Worm (Caenorhabditis elegans) whole organism, L1 larva: ENCODE data around the gene gpa-6.

Source experiments
- C04F5.9 ChIP-seq: sonication (generic microtip); optimal IDR thresholded peaks from 2 replicates; lab custom pipeline; 2016; ENCODE audit warnings: missing genetic modification characterization, missing compliant biosample characterization
- C16A3.4 ChIP-seq: fragments of 150-350 bp; optimal IDR thresholded peaks from 2 replicates; lab custom pipeline; 2014; ENCODE audit warnings: missing biosample characterization, missing genetic modification characterization
- C34B4.2 ChIP-seq: sonication (generic microtip); optimal IDR thresholded peaks from 2 replicates; lab custom pipeline; 2017; ENCODE audit warnings: mild to moderate bottlenecking, missing genetic modification characterization, missing compliant biosample characterization
- F16B12.6 ChIP-seq: fragments of 150-350 bp; optimal IDR thresholded peaks from 2 replicates; lab custom pipeline; 2014; ENCODE audit warnings: missing biosample characterization, missing genetic modification characterization
- alr-1 ChIP-seq: fragments of 200-800 bp; sonication (Bioruptor generic); optimal IDR thresholded peaks from 2 replicates; lab custom pipeline; 2018; ENCODE audit warnings: borderline replicate concordance, mild to moderate bottlenecking, missing genetic modification characterization, missing compliant biosample characterization
- aly-2 ChIP-seq: fragments of 150-350 bp; optimal IDR thresholded peaks from 2 replicates; lab custom pipeline; 2014; ENCODE audit warnings: missing biosample characterization, missing genetic modification characterization
- ama-1 ChIP-seq: fragments of 150-350 bp; optimal IDR thresholded peaks from 2 replicates; lab custom pipeline; 2014
- blmp-1 ChIP-seq: fragments of 150-350 bp; optimal IDR thresholded peaks from 2 replicates; lab custom pipeline; 2014; ENCODE audit warnings: missing biosample characterization, missing genetic modification characterization
- ceh-88 ChIP-seq: fragments of 200-800 bp; sonication (Bioruptor generic); IDR thresholded peaks from 2 replicates; pipeline ENCODE4 v1.3.6; 2022; ENCODE audit warnings: missing genetic modification characterization, missing compliant biosample characterization
- ceh-90 ChIP-seq: sonication (generic microtip); optimal IDR thresholded peaks from 2 replicates; lab custom pipeline; 2016; ENCODE audit warnings: missing genetic modification characterization, missing compliant biosample characterization
- ces-1 ChIP-seq: fragments of 150-350 bp; optimal IDR thresholded peaks from 2 replicates; lab custom pipeline; 2014; ENCODE audit warnings: missing biosample characterization, missing genetic modification reagents, missing genetic modification characterization
- dpl-1 ChIP-seq, 3 experiments: fragments of 150-350 bp in 2 of 3; sonication (generic microtip) in 1 of 3; optimal IDR thresholded peaks; 2 replicates each; lab custom pipeline; 2014 to 2017; ENCODE audit warnings: missing biosample characterization in 3 of 3, missing genetic modification characterization in 3 of 3, missing genetic modification reagents in 3 of 3
- dsc-1 ChIP-seq: sonication (generic microtip); optimal IDR thresholded peaks from 2 replicates; lab custom pipeline; 2016; ENCODE audit warnings: mild to moderate bottlenecking, missing genetic modification characterization, missing compliant biosample characterization
- efl-1 ChIP-seq, 4 experiments: fragments of 150-350 bp; optimal IDR thresholded peaks in 3 of 4; peaks in 1 of 4; 1 replicate in 1 of 4; 2 replicates in 3 of 4; lab custom pipeline; 2014; ENCODE audit warnings: missing biosample characterization in 2 of 4, missing genetic modification characterization in 2 of 4, missing genetic modification reagents in 2 of 4
- egl-13 ChIP-seq: sonication (generic microtip); optimal IDR thresholded peaks from 2 replicates; lab custom pipeline; 2016; ENCODE audit warnings: missing genotype, missing genetic modification reagents, missing genetic modification characterization, missing compliant biosample characterization
- elt-2 ChIP-seq: sonication (generic microtip); optimal IDR thresholded peaks from 2 replicates; lab custom pipeline; 2016; ENCODE audit warnings: missing genetic modification characterization, mild to moderate bottlenecking, inconsistent platforms, missing compliant biosample characterization, missing genetic modification reagents
- elt-3 ChIP-seq, 6 experiments: fragments of 150-350 bp in 1 of 6; sonication (generic microtip); optimal IDR thresholded peaks; 2 replicates each; lab custom pipeline; 2017 to 2018; ENCODE audit warnings: missing biosample characterization in 6 of 6, missing genetic modification characterization in 6 of 6, inconsistent platforms in 1 of 6
- fkh-10 ChIP-seq: sonication (generic microtip); optimal IDR thresholded peaks from 2 replicates; lab custom pipeline; 2017; ENCODE audit warnings: missing biosample characterization, missing genetic modification reagents, missing genetic modification characterization
- fkh-4 ChIP-seq: sonication (generic microtip); optimal IDR thresholded peaks from 2 replicates; lab custom pipeline; 2016; ENCODE audit warnings: missing compliant biosample characterization, missing genetic modification characterization, borderline replicate concordance
- fkh-8 ChIP-seq: sonication (generic microtip); optimal IDR thresholded peaks from 2 replicates; lab custom pipeline; 2016; ENCODE audit warnings: mild to moderate bottlenecking, missing genetic modification characterization, missing compliant biosample characterization
- hpl-2 ChIP-seq: fragments of 150-350 bp; optimal IDR thresholded peaks from 2 replicates; lab custom pipeline; 2014; ENCODE audit warnings: missing biosample characterization, missing genetic modification reagents, missing genetic modification characterization
- irx-1 ChIP-seq: sonication (generic microtip); optimal IDR thresholded peaks from 2 replicates; lab custom pipeline; 2016; ENCODE audit warnings: missing genetic modification characterization, missing compliant biosample characterization
- jun-1 ChIP-seq: fragments of 150-350 bp; optimal IDR thresholded peaks from 2 replicates; lab custom pipeline; 2014; ENCODE audit warnings: missing biosample characterization, missing genetic modification reagents, missing genetic modification characterization
- lir-3 ChIP-seq: sonication (generic microtip); optimal IDR thresholded peaks from 2 replicates; lab custom pipeline; 2016; ENCODE audit warnings: mild to moderate bottlenecking, missing genetic modification characterization, moderate library complexity, missing compliant biosample characterization; ENCODE audit not compliant: poor library complexity
- lsy-2 ChIP-seq, 2 experiments: fragments of 150-350 bp; optimal IDR thresholded peaks; 2 replicates each; lab custom pipeline; 2014; ENCODE audit warnings: missing biosample characterization in 2 of 2, missing genetic modification characterization in 2 of 2
- mab-9 ChIP-seq: fragments of 200-800 bp; sonication (Bioruptor generic); IDR thresholded peaks from 2 replicates; pipeline ENCODE4 v1.3.6; 2022; ENCODE audit warnings: missing genetic modification reagents, missing genetic modification characterization, missing compliant biosample characterization
- mep-1 ChIP-seq: fragments of 150-350 bp; optimal IDR thresholded peaks from 2 replicates; lab custom pipeline; 2014; ENCODE audit warnings: missing biosample characterization, missing genetic modification characterization
- nhr-20 ChIP-seq: sonication (generic microtip); optimal IDR thresholded peaks from 2 replicates; lab custom pipeline; 2016; ENCODE audit warnings: mild to moderate bottlenecking, missing genetic modification characterization, missing compliant biosample characterization
- nhr-28 ChIP-seq: fragments of 150-350 bp; optimal IDR thresholded peaks from 2 replicates; lab custom pipeline; 2014; ENCODE audit warnings: missing biosample characterization, missing genetic modification characterization
- nhr-47 ChIP-seq: sonication (generic microtip); optimal IDR thresholded peaks from 2 replicates; lab custom pipeline; 2016; ENCODE audit warnings: mild to moderate bottlenecking, missing genetic modification characterization, moderate library complexity, missing compliant biosample characterization
- nhr-71 ChIP-seq: sonication (generic microtip); optimal IDR thresholded peaks from 2 replicates; lab custom pipeline; 2016; ENCODE audit warnings: mild to moderate bottlenecking, missing genetic modification characterization, moderate library complexity, missing compliant biosample characterization
- nhr-77 ChIP-seq: fragments of 150-350 bp; optimal IDR thresholded peaks from 2 replicates; lab custom pipeline; 2014; ENCODE audit warnings: missing biosample characterization, missing genetic modification characterization
- nhr-85 ChIP-seq: sonication (generic microtip); peaks from one replicate; lab custom pipeline; 2016; ENCODE audit warnings: missing genetic modification characterization, inconsistent platforms, missing compliant biosample characterization
- nhr-90 ChIP-seq: sonication (generic microtip); optimal IDR thresholded peaks from 2 replicates; lab custom pipeline; 2016; ENCODE audit warnings: mild to moderate bottlenecking, missing genetic modification characterization, missing compliant biosample characterization; ENCODE audit not compliant: poor library complexity
- pax-3 ChIP-seq: fragments of 200-800 bp; sonication (Bioruptor generic); optimal IDR thresholded peaks from 2 replicates; lab custom pipeline; 2018; ENCODE audit warnings: mild to moderate bottlenecking, missing genetic modification characterization, moderate library complexity, missing compliant biosample characterization
- rnt-1 ChIP-seq: sonication (generic microtip); optimal IDR thresholded peaks from 2 replicates; lab custom pipeline; 2016; ENCODE audit warnings: mild to moderate bottlenecking, missing genetic modification characterization, moderate library complexity, missing compliant biosample characterization
- sup-37 ChIP-seq: fragments of 200-800 bp; sonication (Bioruptor generic); optimal IDR thresholded peaks from 2 replicates; lab custom pipeline; 2018; ENCODE audit warnings: mild to moderate bottlenecking, missing genetic modification characterization, missing compliant biosample characterization
- tbx-2 ChIP-seq: sonication (generic microtip); optimal IDR thresholded peaks from 2 replicates; lab custom pipeline; 2016; ENCODE audit warnings: missing genetic modification characterization, missing compliant biosample characterization
- unc-30 ChIP-seq: sonication (generic microtip); optimal IDR thresholded peaks from 2 replicates; lab custom pipeline; 2017; ENCODE audit warnings: missing biosample characterization, missing genetic modification characterization
- unc-62 ChIP-seq: fragments of 150-350 bp; optimal IDR thresholded peaks from 2 replicates; lab custom pipeline; 2014; ENCODE audit warnings: missing biosample characterization, missing genetic modification reagents, missing genetic modification characterization
- unc-86 ChIP-seq: sonication (generic microtip); optimal IDR thresholded peaks from 2 replicates; lab custom pipeline; 2016; ENCODE audit warnings: missing genetic modification characterization, missing compliant biosample characterization
- unc-98 ChIP-seq: fragments of 200-800 bp; sonication (Bioruptor generic); IDR thresholded peaks from 2 replicates; pipeline ENCODE4 v1.3.6; 2022; ENCODE audit warnings: missing genetic modification characterization, missing compliant biosample characterization
- vab-15 ChIP-seq: sonication (generic microtip); optimal IDR thresholded peaks from 2 replicates; lab custom pipeline; 2017; ENCODE audit warnings: missing genotype, mild to moderate bottlenecking, missing genetic modification characterization, missing compliant biosample characterization
- xbp-1 ChIP-seq: sonication (generic microtip); optimal IDR thresholded peaks from 2 replicates; lab custom pipeline; 2016; ENCODE audit warnings: missing genetic modification characterization, missing compliant biosample characterization
- zag-1 ChIP-seq: fragments of 150-350 bp; optimal IDR thresholded peaks from 2 replicates; lab custom pipeline; 2014; ENCODE audit warnings: missing biosample characterization, missing genetic modification characterization
- ztf-11 ChIP-seq, 2 experiments: sonication (generic microtip); optimal IDR thresholded peaks; 2 replicates each; lab custom pipeline; 2016 to 2017; ENCODE audit warnings: missing genetic modification characterization in 2 of 2, missing biosample characterization in 1 of 2, missing compliant biosample characterization in 1 of 2
- ztf-4 ChIP-seq: fragments of 150-350 bp; optimal IDR thresholded peaks from 2 replicates; lab custom pipeline; 2014; ENCODE audit warnings: missing biosample characterization, missing genetic modification characterization

gpa-6 gene

ce11 chrX:13144975-13145618 lies 45.9 kb upstream of the gpa-6 start (continued):
- TF ChIP-seq pax-3 (tag; lab: Kevin White, UChicago) = peak; percentile 88
- TF ChIP-seq ama-1 (lab: Kevin White, UChicago) = peak; percentile 97
- TF ChIP-seq ceh-90 (tag; lab: Kevin White, UChicago) = no peak
- TF ChIP-seq egl-13 (tag; lab: Kevin White, UChicago) = peak; percentile 97
- peak; percentile 98 for TF ChIP-seq unc-86 (tag; lab: Kevin White, UChicago)
- TF ChIP-seq unc-30 (tag; lab: Kevin White, UChicago) = no peak
- peak; percentile 83 for TF ChIP-seq mab-9
- TF ChIP-seq zag-1 = no peak
- peak; percentile 47 to 58 (median 54) for TF ChIP-seq dpl-1 (GFP tag; optimal IDR thresholded peaks at IDR 0.05; lab: Kevin White, UChicago)
- TF ChIP-seq ztf-4 (tag; lab: Kevin White, UChicago) = peak; percentile 95
- peak; percentile 98 for TF ChIP-seq nhr-20 (tag; lab: Kevin White, UChicago)
- peak; percentile 65 for TF ChIP-seq C04F5.9 (tag; lab: Kevin White, UChicago)
- peak; percentile 86 for TF ChIP-seq sup-37
- TF ChIP-seq ces-1 = no peak
- TF ChIP-seq alr-1 (tag; lab: Kevin White, UChicago) = no peak
- TF ChIP-seq fkh-4 (tag; lab: Kevin White, UChicago) = peak; percentile 76
- peak; percentile 23 for TF ChIP-seq F16B12.6 (tag; lab: Kevin White, UChicago)
- peak; percentile 86 for TF ChIP-seq C16A3.4 (tag; lab: Kevin White, UChicago)
- TF ChIP-seq xbp-1 (tag; lab: Kevin White, UChicago) = peak; percentile 90
- TF ChIP-seq fkh-8 (tag; lab: Kevin White, UChicago) = peak; percentile 96
- TF ChIP-seq aly-2 (tag; lab: Kevin White, UChicago) = peak; percentile 76
- peak; percentile 97 for TF ChIP-seq nhr-47
- peak; percentile 90 for TF ChIP-seq nhr-90
- TF ChIP-seq fkh-10 (GFP tag; lab: Kevin White, UChicago) = peak; percentile 95
- peak; percentile 79 for TF ChIP-seq elt-2 (tag; lab: Kevin White, UChicago)
- no peak for TF ChIP-seq unc-98 (GFP tag; lab: Robert Waterston, UW)
- TF ChIP-seq tbx-2 (tag; lab: Kevin White, UChicago) = peak; percentile 97
- TF ChIP-seq nhr-77 (tag; lab: Kevin White, UChicago) = peak; percentile 94
- TF ChIP-seq hpl-2 (GFP tag; lab: Kevin White, UChicago) = peak; percentile 76
- TF ChIP-seq rnt-1 (tag; lab: Kevin White, UChicago) = peak; percentile 88
- peak; percentile 94 for TF ChIP-seq mep-1
- TF ChIP-seq lsy-2 (tag; optimal IDR thresholded peaks at IDR 0.05; lab: Kevin White, UChicago) = peak; percentile 82 to 92
- TF ChIP-seq ztf-11 (tag; optimal IDR thresholded peaks at IDR 0.05; lab: Kevin White, UChicago) = peak in 1 of 2 experiments; percentile 89

ce11 chrX:13145988-13146873 lies 44.8 kb upstream of the gpa-6 start:
- TF ChIP-seq unc-62 (no peak), nhr-85 (tag; lab: Kevin White, UChicago) (no peak), C34B4.2 (tag; lab: Kevin White, UChicago) (no peak), egl-13 (tag; lab: Kevin White, UChicago) (no peak), ceh-88 (no peak), F16B12.6 (tag; lab: Kevin White, UChicago) (no peak), mab-9 (no peak), elt-3 (tag; optimal IDR thresholded peaks at IDR 0.05; lab: Kevin White, UChicago) (no peak), ceh-90 (tag; lab: Kevin White, UChicago) (no peak), fkh-4 (tag; lab: Kevin White, UChicago) (no peak), zag-1 (no peak), jun-1 (tag; lab: Kevin White, UChicago) (no peak), nhr-71 (no peak), tbx-2 (tag; lab: Kevin White, UChicago) (no peak), alr-1 (tag; lab: Kevin White, UChicago) (no peak), lir-3 (tag; lab: Kevin White, UChicago) (no peak), efl-1 (optimal IDR thresholded peaks at IDR 0.05; lab: Kevin White, UChicago) (no peak), efl-1 (GFP tag; optimal IDR thresholded peaks at IDR 0.05 in 1 of 2; lab: Kevin White, UChicago) (peak in 1 of 2 experiments; percentile 41), ama-1 (lab: Kevin White, UChicago) (no peak), irx-1 (tag; lab: Kevin White, UChicago) (no peak), dsc-1 (tag; lab: Kevin White, UChicago) (peak; percentile 5), nhr-28 (tag; lab: Kevin White, UChicago) (no peak), vab-15 (tag; lab: Kevin White, UChicago) (no peak), blmp-1 (tag; lab: Kevin White, UChicago) (peak; percentile 58)
